Worm (Caenorhabditis elegans) whole organism, early embryonic: ENCODE results near the gene R52.5.
"Not testable (repeated sequence)": the region's sequence is repeated elsewhere in the genome, so short reads cannot be mapped to it uniquely, and the experiment has no call there.

Experiments
- B0310.2 ChIP-seq: sonication (generic microtip); optimal IDR thresholded peaks from 2 replicates; lab custom pipeline; 2016; ENCODE audit warnings: mild to moderate bottlenecking, missing genetic modification characterization, missing compliant biosample characterization
- F13C5.2 ChIP-seq: sonication (generic microtip); optimal IDR thresholded peaks from 2 replicates; lab custom pipeline; 2017; ENCODE audit warnings: mild to moderate bottlenecking, missing genetic modification characterization, inconsistent platforms, missing compliant biosample characterization
- aly-1 ChIP-seq: sonication (generic microtip); optimal IDR thresholded peaks from 2 replicates; lab custom pipeline; 2016; ENCODE audit warnings: missing genetic modification characterization, missing compliant biosample characterization
- ama-1 ChIP-seq: fragments of 150-350 bp; optimal IDR thresholded peaks from 2 replicates; lab custom pipeline; 2014
- ceh-13 ChIP-seq: fragments of 200-800 bp; sonication (Bioruptor generic); optimal IDR thresholded peaks from 2 replicates; lab custom pipeline; 2018; ENCODE audit warnings: mild to moderate bottlenecking, missing genetic modification characterization, missing compliant biosample characterization
- ceh-36 ChIP-seq: sonication (generic microtip); optimal IDR thresholded peaks from 2 replicates; lab custom pipeline; 2016; ENCODE audit warnings: missing genetic modification characterization, inconsistent platforms, missing compliant biosample characterization
- ets-7 ChIP-seq: sonication (generic microtip); optimal IDR thresholded peaks from 2 replicates; lab custom pipeline; 2016; ENCODE audit warnings: missing genotype, missing genetic modification characterization, missing compliant biosample characterization
- flt-1 ChIP-seq: fragments of 200-800 bp; sonication (Bioruptor generic); IDR thresholded peaks from 2 replicates; pipeline ENCODE4 v1.3.6; 2022; ENCODE audit warnings: missing genetic modification characterization, missing compliant biosample characterization
- hmbx-1 ChIP-seq: sonication (generic microtip); optimal IDR thresholded peaks from 2 replicates; lab custom pipeline; 2016; ENCODE audit warnings: mild to moderate bottlenecking, missing genetic modification characterization, missing compliant biosample characterization
- hmg-4 ChIP-seq: fragments of 200-800 bp; sonication (Bioruptor generic); optimal IDR thresholded peaks from 2 replicates; lab custom pipeline; 2018; ENCODE audit warnings: mild to moderate bottlenecking, missing genetic modification characterization, missing compliant biosample characterization
- hnd-1 ChIP-seq: sonication (generic microtip); optimal IDR thresholded peaks from 2 replicates; lab custom pipeline; 2016; ENCODE audit warnings: missing genetic modification characterization, missing compliant biosample characterization
- pes-1 ChIP-seq: fragments of 200-800 bp; sonication (Bioruptor generic); IDR thresholded peaks from 2 replicates; pipeline ENCODE4 v1.3.6; 2022; ENCODE audit warnings: missing genetic modification reagents, missing genetic modification characterization, missing compliant biosample characterization
- scrt-1 ChIP-seq: fragments of 200-800 bp; sonication (Bioruptor generic); IDR thresholded peaks from 2 replicates; pipeline ENCODE4 v1.3.6; 2022; ENCODE audit warnings: missing genetic modification characterization, missing compliant biosample characterization
- sea-1 ChIP-seq: fragments of 200-800 bp; sonication (Bioruptor generic); conservative IDR thresholded peaks from 2 replicates; pipeline ENCODE4 v1.3.6; 2022; ENCODE audit warnings: missing genetic modification characterization, missing compliant biosample characterization
- tbx-11 ChIP-seq: fragments of 200-800 bp; sonication (Bioruptor generic); IDR thresholded peaks from 2 replicates; pipeline ENCODE4 v1.3.6; 2022; ENCODE audit warnings: missing genetic modification characterization, missing compliant biosample characterization
- tbx-37 ChIP-seq: fragments of 200-800 bp; sonication (Bioruptor generic); conservative IDR thresholded peaks from 2 replicates; pipeline ENCODE4 v1.3.6; 2022; ENCODE audit warnings: missing genetic modification reagents, missing genetic modification characterization, missing compliant biosample characterization
- tra-4 ChIP-seq: sonication (generic microtip); optimal IDR thresholded peaks from 2 replicates; lab custom pipeline; 2017; ENCODE audit warnings: missing genetic modification characterization, missing compliant biosample characterization

R52.5 gene

DNA sequence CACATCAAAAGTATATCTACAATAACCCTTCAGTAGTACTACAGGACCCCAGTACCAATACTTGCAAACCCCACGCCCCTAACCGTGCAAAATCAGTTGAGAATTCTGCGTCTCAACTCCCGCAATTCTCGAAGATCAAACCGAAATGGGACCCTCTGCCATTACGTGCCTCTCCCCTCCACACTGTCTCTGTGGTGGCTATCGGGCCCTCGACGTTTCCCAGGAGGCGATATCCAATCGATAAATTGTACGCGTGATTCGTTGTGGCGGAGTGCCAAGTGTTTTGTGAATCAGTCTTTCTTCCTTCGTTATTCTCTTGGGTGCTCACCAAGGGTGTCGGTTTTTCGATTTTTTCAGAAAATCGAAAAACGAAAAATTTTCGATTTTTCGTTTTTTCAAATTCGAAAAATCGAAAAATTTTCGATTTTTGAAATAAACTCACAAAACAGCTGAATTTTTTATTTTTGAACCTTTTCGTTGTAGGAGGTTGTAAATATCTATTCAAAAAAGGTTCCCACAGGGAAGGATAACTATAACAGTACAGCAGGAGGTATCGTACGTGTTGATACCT is 42.3 kb downstream of the R52.5 start, which contains the start of gene F07E5.12:
Gene F07E5.12 (plus strand): TSS at position 521 of the 571 bp plus-strand sequence.
- not testable (repeated sequence) for TF ChIP-seq B0310.2 (tag; lab: Kevin White, UChicago); hmbx-1 (tag; lab: Kevin White, UChicago); tbx-11

DNA sequence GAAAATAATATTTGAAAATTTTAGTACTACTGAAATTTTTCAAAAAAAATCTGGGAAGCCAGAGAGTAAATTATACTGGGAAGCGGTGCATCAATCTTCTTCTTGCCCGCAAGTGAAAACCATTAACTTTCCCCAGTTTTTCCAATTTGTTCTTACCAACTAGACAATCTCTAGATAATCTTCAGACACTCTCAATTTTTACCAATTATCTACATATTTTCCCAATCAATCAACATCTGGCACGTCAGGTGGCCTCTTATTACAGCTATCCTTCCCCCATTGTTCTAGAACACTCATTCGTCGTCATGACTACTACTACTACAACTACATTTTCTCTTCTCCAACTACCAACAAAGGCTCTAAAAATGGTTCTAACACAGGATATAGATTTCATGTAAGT is 45.3 kb downstream of the R52.5 start, which contains the start of gene fbxb-6:
Gene fbxb-6 (plus strand): TSS at position 301 of the 400 bp plus-strand sequence.
- TF ChIP-seq hnd-1 (tag; lab: Kevin White, UChicago) (no peak), F13C5.2 (tag; lab: Kevin White, UChicago) (no peak), pes-1 (GFP tag; lab: Robert Waterston, UW) (no peak), ets-7 (tag; lab: Kevin White, UChicago) (no peak), hmbx-1 (tag; lab: Kevin White, UChicago) (no peak), tbx-11 (no peak), B0310.2 (tag; lab: Kevin White, UChicago) (no peak), sea-1 (no peak)

DNA sequence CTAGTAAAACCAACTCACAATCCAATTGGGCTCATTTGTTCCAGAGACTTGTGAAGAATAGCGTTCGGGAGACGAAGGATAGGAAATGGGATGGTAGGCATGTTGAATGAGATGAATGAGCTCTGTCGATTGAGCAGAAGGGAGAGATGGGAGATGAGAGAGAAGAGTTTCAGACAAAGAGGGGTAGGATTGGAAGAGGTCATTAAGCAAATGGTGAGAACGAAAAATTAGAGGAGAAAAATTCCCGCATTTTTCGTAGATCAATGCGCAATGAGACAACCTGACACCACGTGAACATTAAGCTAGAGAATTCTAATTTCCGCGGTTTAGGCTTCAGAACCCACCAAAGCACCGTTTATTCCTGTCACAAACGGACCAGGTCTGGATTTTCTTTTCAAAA is 45.9 kb downstream of the R52.5 start, which contains the start of gene F07E5.13:
Gene F07E5.13 (minus strand): TSS at position 101 of the 400 bp plus-strand sequence.
- TF ChIP-seq ets-7 (tag; lab: Kevin White, UChicago), result no peak

DNA sequence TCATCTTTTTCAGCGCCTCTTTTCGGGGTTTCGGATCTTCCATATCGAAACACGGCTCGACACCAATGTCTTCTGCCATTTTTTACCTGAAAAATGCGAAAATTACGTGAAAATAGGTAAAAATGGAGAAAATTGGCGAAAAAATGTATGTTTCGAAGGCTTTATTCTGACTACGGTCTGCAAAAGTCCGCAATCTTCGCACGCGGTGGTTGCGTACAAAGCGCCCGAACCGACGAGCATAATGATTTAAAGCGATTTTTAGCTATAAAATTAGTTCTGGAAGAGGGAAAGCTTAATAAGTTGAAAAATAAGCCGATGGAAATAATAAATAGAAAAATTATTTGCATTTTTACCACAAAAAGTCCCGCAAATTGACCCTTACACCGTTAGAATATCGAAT is 50.9 kb downstream of the R52.5 start, which contains the start of gene F07E5.5:
Gene F07E5.5 (minus strand): TSS at position 86 of the 400 bp plus-strand sequence.
- no peak for TF ChIP-seq flt-1 (GFP tag; lab: Robert Waterston, UW)
- no peak for TF ChIP-seq ceh-13 (GFP tag; lab: Kevin White, UChicago)
- no peak for TF ChIP-seq tra-4 (tag; lab: Kevin White, UChicago)
- no peak for TF ChIP-seq ceh-36
- no peak for TF ChIP-seq ama-1 (lab: Kevin White, UChicago)
- TF ChIP-seq hnd-1 (tag; lab: Kevin White, UChicago), result no peak
- no peak for TF ChIP-seq hmbx-1 (tag; lab: Kevin White, UChicago)
- TF ChIP-seq aly-1, result no peak
- no peak for TF ChIP-seq tbx-37
- no peak for TF ChIP-seq B0310.2 (tag; lab: Kevin White, UChicago)
- TF ChIP-seq sea-1, result no peak
- TF ChIP-seq F13C5.2 (tag; lab: Kevin White, UChicago), result no peak
- TF ChIP-seq tbx-11, result no peak
- no peak for TF ChIP-seq scrt-1 (GFP tag; lab: Robert Waterston, UW)
- TF ChIP-seq hmg-4, result no peak
- no peak for TF ChIP-seq pes-1 (GFP tag; lab: Robert Waterston, UW)
- TF ChIP-seq ets-7 (tag; lab: Kevin White, UChicago), result no peak
